Fruit fly (Drosophila melanogaster) whole organism, wandering third instar larva: Measurements from ENCODE around the gene SmydA-4.

Source experiments
- Abd-B ChIP-seq: fragments of >200 bp; optimal IDR thresholded peaks from 2 replicates; lab custom pipeline; 2017; ENCODE audit warnings: missing biosample characterization, missing genetic modification characterization
- CG32264 ChIP-seq: fragments of 200-800 bp; sonication (Bioruptor generic); optimal IDR thresholded peaks from 2 replicates; lab custom pipeline; 2016; ENCODE audit warnings: missing biosample characterization, missing genetic modification characterization
- CG9705 ChIP-seq: fragments of 200-800 bp; sonication (Bioruptor generic); optimal IDR thresholded peaks from 2 replicates; lab custom pipeline; 2018; ENCODE audit warnings: missing biosample characterization, mild to moderate bottlenecking, missing genetic modification characterization
- CrebA ChIP-seq: fragments of 200-800 bp; sonication (Bioruptor generic); optimal IDR thresholded peaks from 2 replicates; lab custom pipeline; 2016; ENCODE audit warnings: missing biosample characterization, mild to moderate bottlenecking, missing genetic modification characterization, borderline replicate concordance
- Dfd ChIP-seq: fragments of >200 bp; optimal IDR thresholded peaks from 2 replicates; lab custom pipeline; 2017; ENCODE audit warnings: missing biosample characterization, missing genetic modification characterization
- Dif ChIP-seq: fragments of 200-275, 200-300 bp; sonication (Bioruptor generic); optimal IDR thresholded peaks from 2 replicates; lab custom pipeline; 2018; ENCODE audit warnings: missing biosample characterization, missing genetic modification characterization; ENCODE audit not compliant: partially characterized antibody
- GATAd ChIP-seq: sonication (Bioruptor generic); optimal IDR thresholded peaks from 2 replicates; lab custom pipeline; 2016; ENCODE audit warnings: missing biosample characterization, missing genetic modification characterization
- HLH106 ChIP-seq: fragments of 200-800 bp; optimal IDR thresholded peaks from 3 replicates; lab custom pipeline; 2019; ENCODE audit warnings: missing biosample characterization, mild to moderate bottlenecking, missing genetic modification characterization, moderate library complexity
- Hnf4 ChIP-seq: fragments of 200-800 bp; sonication (Bioruptor generic); optimal IDR thresholded peaks from 2 replicates; lab custom pipeline; 2016; ENCODE audit warnings: missing biosample characterization, mild to moderate bottlenecking, missing genetic modification characterization
- Hr78 ChIP-seq: fragments of >200 bp; optimal IDR thresholded peaks from 2 replicates; lab custom pipeline; 2017; ENCODE audit warnings: missing biosample characterization, missing genetic modification characterization
- Hr83 ChIP-seq: fragments of 200-300 bp; sonication (Bioruptor generic); optimal IDR thresholded peaks from 2 replicates; lab custom pipeline; 2016; ENCODE audit warnings: missing biosample characterization, mild to moderate bottlenecking, missing genetic modification characterization, moderate library complexity; ENCODE audit not compliant: poor library complexity, severe bottlenecking
- Jra ChIP-seq: sonication (Bioruptor generic); optimal IDR thresholded peaks from 2 replicates; lab custom pipeline; 2016; ENCODE audit warnings: missing biosample characterization, missing genetic modification characterization
- Mio ChIP-seq: sonication (Bioruptor generic); optimal IDR thresholded peaks from 2 replicates; lab custom pipeline; 2016; ENCODE audit warnings: missing biosample characterization, missing genetic modification characterization
- Myc ChIP-seq: fragments of >200 bp; optimal IDR thresholded peaks from 2 replicates; lab custom pipeline; 2017
- N ChIP-seq: fragments of >200 bp; optimal IDR thresholded peaks from 2 replicates; lab custom pipeline; 2018; ENCODE audit warnings: missing biosample characterization, missing external identifiers, missing genetic modification characterization
- OdsH ChIP-seq: fragments of 200-800 bp; sonication (Bioruptor generic); optimal IDR thresholded peaks from 2 replicates; lab custom pipeline; 2016; ENCODE audit warnings: missing biosample characterization, mild to moderate bottlenecking, missing genetic modification characterization
- Sp1 ChIP-seq: fragments of 200-800 bp; sonication (Bioruptor generic); optimal IDR thresholded peaks from 3 replicates; lab custom pipeline; 2019; ENCODE audit warnings: missing biosample characterization, mild to moderate bottlenecking, missing genetic modification characterization, moderate library complexity
- Vsx2 ChIP-seq: fragments of 200-300, 225-300 bp; sonication (Bioruptor generic); optimal IDR thresholded peaks from 2 replicates; lab custom pipeline; 2018; ENCODE audit warnings: missing biosample characterization, missing genetic modification characterization; ENCODE audit not compliant: partially characterized antibody
- br ChIP-seq: fragments of 200-800 bp; sonication (Bioruptor generic); optimal IDR thresholded peaks from 2 replicates; lab custom pipeline; 2016; ENCODE audit warnings: missing biosample characterization, missing genetic modification characterization
- brk ChIP-seq: fragments of 200-800 bp; sonication (Bioruptor generic); optimal IDR thresholded peaks from 2 replicates; lab custom pipeline; 2016; ENCODE audit warnings: missing biosample characterization, mild to moderate bottlenecking, missing genetic modification characterization
- dl ChIP-seq, 2 experiments: fragments of 175-275, 200-275 bp in 1 of 2; fragments of 200-275 bp in 1 of 2; sonication (Bioruptor generic); optimal IDR thresholded peaks; lab custom pipeline; 2018; ENCODE audit warnings: mild to moderate bottlenecking in 2 of 2, missing biosample characterization in 2 of 2, missing genetic modification characterization in 2 of 2, moderate library complexity in 2 of 2; ENCODE audit not compliant: partially characterized antibody in 2 of 2, insufficient read depth in 1 of 2
- dmrt93B ChIP-seq: fragments of 200-800 bp; sonication (Bioruptor generic); optimal IDR thresholded peaks from 2 replicates; lab custom pipeline; 2018; ENCODE audit warnings: missing biosample characterization, mild to moderate bottlenecking, missing genetic modification characterization
- dsf ChIP-seq: sonication (Bioruptor generic); optimal IDR thresholded peaks from 2 replicates; lab custom pipeline; 2016; ENCODE audit warnings: missing biosample characterization, missing genetic modification characterization, borderline replicate concordance
- ey ChIP-seq: fragments of 200-800 bp; sonication (Bioruptor generic); optimal IDR thresholded peaks from 2 replicates; lab custom pipeline; 2016; ENCODE audit warnings: missing biosample characterization, missing genetic modification characterization
- foxo ChIP-seq, 2 experiments: fragments of 200-800 bp; sonication (Bioruptor generic); optimal IDR thresholded peaks; 2 replicates in 1 of 2; 3 replicates in 1 of 2; lab custom pipeline; 2016 to 2017; ENCODE audit warnings: missing biosample characterization in 2 of 2, missing genetic modification characterization in 2 of 2
- fru ChIP-seq: fragments of 200-800 bp; sonication (Bioruptor generic); optimal IDR thresholded peaks from 3 replicates; lab custom pipeline; 2016; ENCODE audit warnings: missing biosample characterization, mild to moderate bottlenecking, missing genetic modification characterization
- h ChIP-seq: fragments of 200-800 bp; sonication (Bioruptor generic); optimal IDR thresholded peaks from 3 replicates; lab custom pipeline; 2016; ENCODE audit warnings: missing biosample characterization, mild to moderate bottlenecking, missing genetic modification characterization
- jim ChIP-seq: fragments of 175-275, 200-325 bp; sonication (Bioruptor generic); optimal IDR thresholded peaks from 2 replicates; lab custom pipeline; 2016; ENCODE audit warnings: missing biosample characterization, mild to moderate bottlenecking, missing genetic modification characterization
- lola ChIP-seq: fragments of >200 bp; optimal IDR thresholded peaks from 2 replicates; lab custom pipeline; 2017; ENCODE audit warnings: missing biosample characterization, missing genetic modification characterization
- psq ChIP-seq: fragments of 200-800 bp; sonication (Bioruptor generic); optimal IDR thresholded peaks from 3 replicates; lab custom pipeline; 2017; ENCODE audit warnings: missing biosample characterization, mild to moderate bottlenecking, missing genetic modification characterization, moderate library complexity
- rgr ChIP-seq: fragments of 200-800 bp; sonication (Bioruptor generic); optimal IDR thresholded peaks from 3 replicates; lab custom pipeline; 2016; ENCODE audit warnings: missing biosample characterization, mild to moderate bottlenecking, missing genetic modification characterization
- sage ChIP-seq: fragments of 200-800 bp; sonication (Bioruptor generic); optimal IDR thresholded peaks from 2 replicates; lab custom pipeline; 2016; ENCODE audit warnings: missing biosample characterization, mild to moderate bottlenecking, missing genetic modification characterization
- sv ChIP-seq: fragments of 200-800 bp; sonication (Bioruptor generic); optimal IDR thresholded peaks from 3 replicates; lab custom pipeline; 2016; ENCODE audit warnings: missing biosample characterization, missing genetic modification characterization
- tai ChIP-seq: sonication (Bioruptor generic); optimal IDR thresholded peaks from 2 replicates; lab custom pipeline; 2016; ENCODE audit warnings: missing biosample characterization, missing genetic modification characterization
- usp ChIP-seq: fragments of >200 bp; optimal IDR thresholded peaks from 2 replicates; lab custom pipeline; 2017; ENCODE audit warnings: missing biosample characterization, missing genetic modification characterization
- woc ChIP-seq: sonication (Bioruptor generic); optimal IDR thresholded peaks from 2 replicates; lab custom pipeline; 2016; ENCODE audit warnings: missing biosample characterization, mild to moderate bottlenecking, missing genetic modification characterization

The SmydA-4 gene

DNA sequence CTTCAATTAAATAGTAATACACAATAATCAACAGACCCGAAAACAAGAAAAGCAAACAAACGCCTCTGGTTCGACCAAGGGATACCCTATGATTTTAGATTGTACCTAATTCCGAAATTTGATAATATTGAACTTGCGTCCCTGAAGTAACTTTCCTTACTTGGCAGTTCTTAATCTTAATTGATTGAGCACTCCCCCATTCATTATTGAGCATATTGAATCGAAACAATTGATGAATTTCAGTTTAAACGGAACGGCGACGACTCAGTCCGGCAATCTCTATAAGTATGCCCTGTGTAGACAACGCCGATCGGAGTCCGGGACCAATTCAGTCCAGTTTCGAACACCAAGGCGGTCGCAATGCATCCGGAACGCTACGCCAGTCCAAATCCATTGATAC, 21.7 kb downstream of the SmydA-4 start, which contains the start of gene CG15203:
TSS of gene CG15203 (plus strand) at position 301 of the 400 bp plus-strand sequence.
- TF ChIP-seq lola (GFP tag; lab: Kevin White, UChicago) (no peak), Hnf4 (GFP tag; lab: Kevin White, UChicago) (no peak), OdsH (GFP tag; lab: Kevin White, UChicago) (no peak), dmrt93B (GFP tag; lab: Kevin White, UChicago) (no peak), Jra (GFP tag; lab: Kevin White, UChicago) (no peak), rgr (GFP tag; lab: Kevin White, UChicago) (no peak), N (GFP tag; lab: Kevin White, UChicago) (no peak), psq (GFP tag; lab: Kevin White, UChicago) (no peak), sv (GFP tag; lab: Kevin White, UChicago) (no peak), Hr83 (no peak), tai (no peak), sage (no peak), dsf (GFP tag; lab: Kevin White, UChicago) (no peak), fru (no peak), Abd-B (no peak)

DNA sequence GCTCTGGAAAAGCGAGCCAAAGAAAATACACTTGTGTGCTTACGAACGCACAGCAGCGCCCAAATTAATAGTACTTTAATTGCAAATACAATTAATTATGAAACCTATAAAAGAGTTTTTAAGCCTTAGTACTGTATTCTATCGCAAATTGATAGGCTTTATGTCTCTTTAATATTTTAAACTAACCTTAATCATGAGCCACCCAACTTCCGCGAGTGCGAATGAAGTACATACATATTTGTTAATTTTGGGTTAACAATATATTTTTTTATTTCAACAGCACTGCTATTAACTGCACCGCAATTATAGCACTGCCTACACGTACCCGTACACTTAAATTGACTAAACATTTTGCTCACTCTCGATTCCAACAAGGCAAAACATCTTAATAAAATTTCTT, 36.7 kb downstream of the SmydA-4 start:
- TF ChIP-seq dl (GFP tag; optimal IDR thresholded peaks at IDR 0.05; lab: Kevin White, UChicago; ENCODE audit: insufficient read depth in 1 of 2, partially characterized antibody in 2 of 2) = no peak
- no peak for TF ChIP-seq psq (GFP tag; lab: Kevin White, UChicago)
- no peak for TF ChIP-seq CrebA
- TF ChIP-seq Mio = no peak
- no peak for TF ChIP-seq Sp1 (GFP tag; lab: Kevin White, UChicago)
- TF ChIP-seq Dif (GFP tag; lab: Kevin White, UChicago) = no peak
- no peak for TF ChIP-seq lola (GFP tag; lab: Kevin White, UChicago)
- TF ChIP-seq usp (GFP tag; lab: Kevin White, UChicago) = no peak
- no peak for TF ChIP-seq br (GFP tag; lab: Kevin White, UChicago)
- no peak for TF ChIP-seq OdsH (GFP tag; lab: Kevin White, UChicago)
- TF ChIP-seq HLH106 (tag; lab: Kevin White, UChicago) = peak; percentile 18
- TF ChIP-seq fru = no peak
- no peak for TF ChIP-seq Myc (lab: Kevin White, UChicago)
- no peak for TF ChIP-seq Dfd (GFP tag; lab: Kevin White, UChicago)
- no peak for TF ChIP-seq dsf (GFP tag; lab: Kevin White, UChicago)
- no peak for TF ChIP-seq Hr78 (GFP tag; lab: Kevin White, UChicago)
- TF ChIP-seq Jra (GFP tag; lab: Kevin White, UChicago) = no peak
- no peak for TF ChIP-seq brk (GFP tag; lab: Kevin White, UChicago)
- TF ChIP-seq tai = no peak
- TF ChIP-seq h (GFP tag; lab: Kevin White, UChicago) = peak; percentile 5
- no peak for TF ChIP-seq sage
- TF ChIP-seq ey = no peak
- no peak for TF ChIP-seq rgr (GFP tag; lab: Kevin White, UChicago)
- TF ChIP-seq CG9705 (GFP tag; lab: Kevin White, UChicago) = no peak
- no peak for TF ChIP-seq jim (GFP tag; lab: Kevin White, UChicago)
- TF ChIP-seq CG32264 (GFP tag; lab: Kevin White, UChicago) = no peak
- no peak for TF ChIP-seq GATAd
- TF ChIP-seq N (GFP tag; lab: Kevin White, UChicago) = no peak
- no peak for TF ChIP-seq Vsx2
- no peak for TF ChIP-seq Abd-B
- no peak for TF ChIP-seq woc
- no peak for TF ChIP-seq Hnf4 (GFP tag; lab: Kevin White, UChicago)
- TF ChIP-seq dmrt93B (GFP tag; lab: Kevin White, UChicago) = peak; percentile 3
- TF ChIP-seq foxo (GFP tag; optimal IDR thresholded peaks at IDR 0.05; lab: Kevin White, UChicago) = peak in 1 of 2 experiments; percentile 23
- TF ChIP-seq Hr83 = no peak

DNA sequence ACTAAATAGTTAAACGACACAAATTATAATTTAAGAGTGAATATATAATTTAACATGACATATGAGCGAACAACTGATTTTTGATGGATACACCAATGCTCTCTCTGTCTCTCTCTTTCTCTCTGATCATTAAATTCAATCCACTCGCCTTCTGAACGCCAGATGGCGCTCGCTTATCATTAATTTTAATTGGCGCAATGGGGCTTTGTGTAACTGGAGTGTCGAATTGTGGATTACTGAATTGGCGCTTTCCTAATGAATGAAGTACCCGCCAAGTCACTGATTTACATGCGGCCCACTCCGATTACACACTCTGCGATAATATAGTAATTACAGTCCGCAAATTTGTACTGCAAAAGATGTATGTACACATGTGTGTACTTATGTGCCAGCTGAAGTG, 37.3 kb downstream of the SmydA-4 start:
- no peak for TF ChIP-seq Abd-B
- no peak for TF ChIP-seq CG9705 (GFP tag; lab: Kevin White, UChicago)
- TF ChIP-seq Jra (GFP tag; lab: Kevin White, UChicago) = no peak
- no peak for TF ChIP-seq usp (GFP tag; lab: Kevin White, UChicago)
- no peak for TF ChIP-seq HLH106 (tag; lab: Kevin White, UChicago)
- TF ChIP-seq dmrt93B (GFP tag; lab: Kevin White, UChicago) = no peak
- no peak for TF ChIP-seq br (GFP tag; lab: Kevin White, UChicago)
- TF ChIP-seq Hnf4 (GFP tag; lab: Kevin White, UChicago) = no peak
- TF ChIP-seq tai = no peak
- no peak for TF ChIP-seq woc
- no peak for TF ChIP-seq ey
- TF ChIP-seq CG32264 (GFP tag; lab: Kevin White, UChicago) = no peak
- no peak for TF ChIP-seq Dif (GFP tag; lab: Kevin White, UChicago)
- TF ChIP-seq Hr83 = no peak
- no peak for TF ChIP-seq psq (GFP tag; lab: Kevin White, UChicago)
- TF ChIP-seq jim (GFP tag; lab: Kevin White, UChicago) = no peak
- no peak for TF ChIP-seq h (GFP tag; lab: Kevin White, UChicago)
